Worm (Caenorhabditis elegans): ENCODE results near the gene nrde-1.

The nrde-1 gene

ce11 chrIII:3735509-3736255 is 22.4 kb downstream of the nrde-1 start:
- no peak for TF ChIP-seq dao-5 (tag; optimal IDR thresholded peaks at IDR 0.05)

ce11 chrIII:3736302-3736701 is 23.0 kb downstream of the nrde-1 start, which contains the start of gene F34D10.4:
Gene F34D10.4 (plus strand): TSS chrIII:3736602.
- TF ChIP-seq W03F9.2 (tag; optimal IDR thresholded peaks at IDR 0.05) = no peak
- TF ChIP-seq him-1 (tag; optimal IDR thresholded peaks at IDR 0.05) = no peak
- no peak for TF ChIP-seq dao-5 (tag; optimal IDR thresholded peaks at IDR 0.05)

- TF ChIP-seq W03F9.2 (tag; optimal IDR thresholded peaks at IDR 0.05) (no peak), him-1 (tag; optimal IDR thresholded peaks at IDR 0.05) (no peak), dao-5 (tag; optimal IDR thresholded peaks at IDR 0.05) (no peak)
These were observed 24.5 kb downstream of the nrde-1 start for ce11 chrIII:3737742-3738141.

- TF ChIP-seq W03F9.2 (tag; optimal IDR thresholded peaks at IDR 0.05) = no peak
- TF ChIP-seq him-1 (tag; optimal IDR thresholded peaks at IDR 0.05) = no peak
- TF ChIP-seq dao-5 (tag; optimal IDR thresholded peaks at IDR 0.05) = no peak
These were observed 25.1 kb downstream of the nrde-1 start for ce11 chrIII:3738331-3738730.

- TF ChIP-seq dao-5 (tag; optimal IDR thresholded peaks at IDR 0.05) (no peak), W03F9.2 (tag; optimal IDR thresholded peaks at IDR 0.05) (no peak), him-1 (tag; optimal IDR thresholded peaks at IDR 0.05) (no peak)
These were observed 28.8 kb downstream of the nrde-1 start for ce11 chrIII:3742090-3742489.

- TF ChIP-seq him-1 (tag; optimal IDR thresholded peaks at IDR 0.05) (no peak), W03F9.2 (tag; optimal IDR thresholded peaks at IDR 0.05) (no peak), dao-5 (tag; optimal IDR thresholded peaks at IDR 0.05) (no peak)
These were observed 30.1 kb downstream of the nrde-1 start for ce11 chrIII:3743367-3743766.

- TF ChIP-seq him-1 (tag; optimal IDR thresholded peaks at IDR 0.05) = no peak
- TF ChIP-seq dao-5 (tag; optimal IDR thresholded peaks at IDR 0.05) = no peak
- no peak for TF ChIP-seq W03F9.2 (tag; optimal IDR thresholded peaks at IDR 0.05)
These were observed 31.9 kb downstream of the nrde-1 start, which contains the start of gene lin-48 for ce11 chrIII:3745138-3745537. Gene lin-48 (plus strand): TSS chrIII:3745438.

- TF ChIP-seq dao-5 (tag; optimal IDR thresholded peaks at IDR 0.05) (no peak), him-1 (tag; optimal IDR thresholded peaks at IDR 0.05) (no peak), W03F9.2 (tag; optimal IDR thresholded peaks at IDR 0.05) (no peak)
These were observed 46.0 kb downstream of the nrde-1 start, which contains the start of gene arcp-1 for ce11 chrIII:3759312-3759711. Gene arcp-1 (minus strand): TSS chrIII:3759412.

ce11 chrIII:3764043-3764442 is 50.8 kb downstream of the nrde-1 start:
- TF ChIP-seq him-1 (tag; optimal IDR thresholded peaks at IDR 0.05) (no peak), W03F9.2 (tag; optimal IDR thresholded peaks at IDR 0.05) (no peak)

- TF ChIP-seq him-1 (tag; optimal IDR thresholded peaks at IDR 0.05) (no peak), W03F9.2 (tag; optimal IDR thresholded peaks at IDR 0.05) (no peak), dao-5 (tag; optimal IDR thresholded peaks at IDR 0.05) (no peak)
These were observed 51.3 kb downstream of the nrde-1 start for ce11 chrIII:3764584-3764983.

- no peak for TF ChIP-seq dao-5 (tag; optimal IDR thresholded peaks at IDR 0.05)
These were observed 52.2 kb downstream of the nrde-1 start, which contains the start of gene C44F1.1 for ce11 chrIII:3765460-3765859. Gene C44F1.1 (minus strand): TSS chrIII:3765560.

- TF ChIP-seq him-1 (tag; optimal IDR thresholded peaks at IDR 0.05) (no peak), W03F9.2 (tag; optimal IDR thresholded peaks at IDR 0.05) (no peak), dao-5 (tag; optimal IDR thresholded peaks at IDR 0.05) (no peak)
These were observed 54.9 kb downstream of the nrde-1 start, which contains the start of gene gmeb-3 for ce11 chrIII:3768200-3768599. Gene gmeb-3 (plus strand): TSS chrIII:3768500.
